Worm (Caenorhabditis elegans): Measurements from ENCODE around the gene ncr-1.

Gene ncr-1

ce11 chrX:4480800-4481199 lies 7.9 kb downstream of the ncr-1 start:
- no peak for TF ChIP-seq ref-1 (GFP tag; conservative IDR thresholded peaks at IDR 0.05)
- no peak for TF ChIP-seq ztf-29 (GFP tag; IDR thresholded peaks at IDR 0.05)
- TF ChIP-seq ztf-23 (GFP tag; IDR thresholded peaks at IDR 0.05): no peak
- TF ChIP-seq T22C8.4 (GFP tag; IDR thresholded peaks at IDR 0.05): no peak

ce11 chrX:4479960-4480359 lies 8.7 kb downstream of the ncr-1 start:
- no peak for TF ChIP-seq tab-1 (GFP tag; IDR thresholded peaks at IDR 0.05)
- TF ChIP-seq cog-1 (tag; optimal IDR thresholded peaks at IDR 0.05): no peak
- TF ChIP-seq med-1 (GFP tag; optimal IDR thresholded peaks at IDR 0.05; ENCODE audit: insufficient read depth): no peak
- no peak for TF ChIP-seq ztf-29 (GFP tag; IDR thresholded peaks at IDR 0.05)
- TF ChIP-seq T22C8.4 (GFP tag; IDR thresholded peaks at IDR 0.05): no peak
- no peak for TF ChIP-seq klf-2 (GFP tag; conservative IDR thresholded peaks at IDR 0.05)
- TF ChIP-seq ref-1 (GFP tag; conservative IDR thresholded peaks at IDR 0.05): no peak
- TF ChIP-seq ztf-23 (GFP tag; IDR thresholded peaks at IDR 0.05): no peak
- TF ChIP-seq flt-1 (GFP tag; IDR thresholded peaks at IDR 0.05): no peak

DNA sequence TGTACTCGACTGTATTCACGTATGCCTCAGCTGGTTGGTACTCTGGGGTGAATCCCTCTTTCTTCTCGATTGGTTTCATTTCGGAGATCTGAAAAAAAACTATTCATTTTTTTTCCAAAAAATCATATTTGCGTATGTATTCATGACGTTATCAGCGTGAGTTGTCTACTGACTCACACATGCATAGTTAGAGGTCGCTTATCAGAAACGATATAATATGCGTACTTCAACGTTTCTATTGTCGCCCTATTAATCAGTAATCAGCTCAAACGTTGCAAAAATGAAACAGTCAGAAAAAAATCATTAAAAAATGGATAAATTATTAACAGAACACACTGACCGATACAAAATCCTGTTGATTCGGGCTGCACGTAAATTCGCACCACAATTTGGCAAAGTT lies 10.2 kb downstream of the ncr-1 start:
- TF ChIP-seq klf-2 (GFP tag; conservative IDR thresholded peaks at IDR 0.05) (no peak), ztf-23 (GFP tag; IDR thresholded peaks at IDR 0.05) (no peak), med-1 (GFP tag; optimal IDR thresholded peaks at IDR 0.05; ENCODE audit: insufficient read depth) (no peak), tab-1 (GFP tag; IDR thresholded peaks at IDR 0.05) (no peak), ztf-29 (GFP tag; IDR thresholded peaks at IDR 0.05) (no peak), T22C8.4 (GFP tag; IDR thresholded peaks at IDR 0.05) (no peak), flt-1 (GFP tag; IDR thresholded peaks at IDR 0.05) (no peak), cog-1 (tag; optimal IDR thresholded peaks at IDR 0.05) (no peak), ref-1 (GFP tag; conservative IDR thresholded peaks at IDR 0.05) (no peak)

- TF ChIP-seq cog-1 (tag; optimal IDR thresholded peaks at IDR 0.05) (peak; percentile 50), tab-1 (GFP tag; IDR thresholded peaks at IDR 0.05) (no peak), ztf-23 (GFP tag; IDR thresholded peaks at IDR 0.05) (0 out of 2 replicates have a peak, but pooled peaks have one; percentile 16)
Measured at ce11 chrX:4469297-4469816, 19.3 kb downstream of the ncr-1 start, which contains the start of gene asb-2. TSS of gene asb-2 (plus strand) at chrX:4469766.

DNA sequence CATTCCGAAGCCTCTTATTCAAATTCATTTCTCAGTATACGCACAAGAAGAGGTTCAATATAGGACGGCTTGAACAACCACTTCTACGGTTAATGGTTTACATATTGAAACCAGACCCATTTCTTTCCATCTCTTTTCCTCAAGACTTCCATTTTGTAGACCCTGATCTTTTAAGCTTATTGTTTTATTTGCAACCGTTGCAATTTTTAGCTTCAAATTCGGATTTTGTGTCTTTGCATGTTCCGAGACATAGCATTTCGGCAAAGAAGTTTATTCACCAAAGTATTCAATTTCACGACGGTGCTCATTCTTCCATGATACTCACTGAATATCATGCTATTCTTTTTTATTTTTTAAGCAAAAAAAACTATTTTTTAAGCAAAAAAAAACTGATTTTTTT lies 22.4 kb downstream of the ncr-1 start, which contains the start of gene nmur-3:
Gene nmur-3 (plus strand): TSS at position 301 of the 400 bp plus-strand sequence.
- TF ChIP-seq tab-1 (GFP tag; IDR thresholded peaks at IDR 0.05) (no peak), klf-2 (GFP tag; conservative IDR thresholded peaks at IDR 0.05) (no peak), cog-1 (tag; optimal IDR thresholded peaks at IDR 0.05) (no peak), flt-1 (GFP tag; IDR thresholded peaks at IDR 0.05) (no peak), T22C8.4 (GFP tag; IDR thresholded peaks at IDR 0.05) (no peak), ztf-23 (GFP tag; IDR thresholded peaks at IDR 0.05) (no peak), ztf-29 (GFP tag; IDR thresholded peaks at IDR 0.05) (no peak), ref-1 (GFP tag; conservative IDR thresholded peaks at IDR 0.05) (no peak), med-1 (GFP tag; optimal IDR thresholded peaks at IDR 0.05; ENCODE audit: insufficient read depth) (no peak)

ce11 chrX:4464367-4464766 lies 24.3 kb downstream of the ncr-1 start:
- TF ChIP-seq ztf-29 (GFP tag; IDR thresholded peaks at IDR 0.05) (no peak), cog-1 (tag; optimal IDR thresholded peaks at IDR 0.05) (no peak), flt-1 (GFP tag; IDR thresholded peaks at IDR 0.05) (no peak), T22C8.4 (GFP tag; IDR thresholded peaks at IDR 0.05) (no peak), klf-2 (GFP tag; conservative IDR thresholded peaks at IDR 0.05) (no peak), tab-1 (GFP tag; IDR thresholded peaks at IDR 0.05) (no peak), ztf-23 (GFP tag; IDR thresholded peaks at IDR 0.05) (no peak), med-1 (GFP tag; optimal IDR thresholded peaks at IDR 0.05; ENCODE audit: insufficient read depth) (no peak), ref-1 (GFP tag; conservative IDR thresholded peaks at IDR 0.05) (no peak)

- TF ChIP-seq ztf-23 (GFP tag; IDR thresholded peaks at IDR 0.05): no peak
- TF ChIP-seq ztf-29 (GFP tag; IDR thresholded peaks at IDR 0.05): no peak
- TF ChIP-seq klf-2 (GFP tag; conservative IDR thresholded peaks at IDR 0.05): no peak
- no peak for TF ChIP-seq flt-1 (GFP tag; IDR thresholded peaks at IDR 0.05)
- no peak for TF ChIP-seq cog-1 (tag; optimal IDR thresholded peaks at IDR 0.05)
- no peak for TF ChIP-seq tab-1 (GFP tag; IDR thresholded peaks at IDR 0.05)
- TF ChIP-seq ref-1 (GFP tag; conservative IDR thresholded peaks at IDR 0.05): no peak
- no peak for TF ChIP-seq T22C8.4 (GFP tag; IDR thresholded peaks at IDR 0.05)
- no peak for TF ChIP-seq med-1 (GFP tag; optimal IDR thresholded peaks at IDR 0.05; ENCODE audit: insufficient read depth)
Measured at ce11 chrX:4462390-4462789, 26.3 kb downstream of the ncr-1 start, which contains the start of gene atg-16.1. TSS of gene atg-16.1 (minus strand) at chrX:4462465.

ce11 chrX:4457853-4458322 lies 30.8 kb downstream of the ncr-1 start, which contains the start of gene aps-2:
TSS of gene aps-2 (plus strand) at chrX:4458272.
- TF ChIP-seq tab-1 (GFP tag; IDR thresholded peaks at IDR 0.05): 0 out of 2 replicates have a peak, but pooled peaks have one; percentile 39
- no peak for TF ChIP-seq ztf-29 (GFP tag; IDR thresholded peaks at IDR 0.05)
- 0 out of 2 replicates have a peak, but pooled peaks have one; percentile 36 for TF ChIP-seq flt-1 (GFP tag; IDR thresholded peaks at IDR 0.05)

ce11 chrX:4453820-4454219 lies 34.8 kb downstream of the ncr-1 start, which contains the start of gene F02E8.4:
TSS of gene F02E8.4 (plus strand) at chrX:4454120.
- no peak for TF ChIP-seq flt-1 (GFP tag; IDR thresholded peaks at IDR 0.05)
- TF ChIP-seq ref-1 (GFP tag; conservative IDR thresholded peaks at IDR 0.05): no peak
- no peak for TF ChIP-seq cog-1 (tag; optimal IDR thresholded peaks at IDR 0.05)
- no peak for TF ChIP-seq med-1 (GFP tag; optimal IDR thresholded peaks at IDR 0.05; ENCODE audit: insufficient read depth)
- no peak for TF ChIP-seq ztf-29 (GFP tag; IDR thresholded peaks at IDR 0.05)
- TF ChIP-seq ztf-23 (GFP tag; IDR thresholded peaks at IDR 0.05): no peak
- TF ChIP-seq T22C8.4 (GFP tag; IDR thresholded peaks at IDR 0.05): no peak

DNA sequence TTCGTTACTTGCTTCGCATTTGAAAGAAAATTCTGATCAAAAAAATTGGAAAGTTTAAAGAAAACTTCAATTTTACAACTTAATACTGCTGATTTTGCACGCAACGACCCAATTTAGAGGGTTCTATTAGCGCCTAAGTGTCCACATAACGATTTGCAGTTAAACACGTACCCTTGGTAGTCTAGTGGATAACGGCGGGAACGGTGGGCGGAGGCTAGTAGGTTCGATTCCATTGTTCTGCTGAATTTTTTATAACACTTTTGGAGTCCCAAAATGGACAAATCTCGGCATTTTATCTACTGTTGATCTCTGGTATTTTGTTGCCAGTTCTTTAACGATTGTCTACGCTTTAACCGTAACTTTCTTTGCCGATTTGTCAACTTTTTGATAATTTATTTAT lies 35.6 kb downstream of the ncr-1 start:
- TF ChIP-seq tab-1 (GFP tag; IDR thresholded peaks at IDR 0.05) (no peak), ztf-29 (GFP tag; IDR thresholded peaks at IDR 0.05) (no peak), klf-2 (GFP tag; conservative IDR thresholded peaks at IDR 0.05) (no peak), med-1 (GFP tag; optimal IDR thresholded peaks at IDR 0.05; ENCODE audit: insufficient read depth) (no peak), cog-1 (tag; optimal IDR thresholded peaks at IDR 0.05) (no peak), T22C8.4 (GFP tag; IDR thresholded peaks at IDR 0.05) (no peak), flt-1 (GFP tag; IDR thresholded peaks at IDR 0.05) (0 out of 2 replicates have a peak, but pooled peaks have one; percentile 47)

All from whole organism, midembryonic.